Fruit fly (Drosophila melanogaster) whole organism, embryonic: ENCODE data around the gene Uev1A.
A peak's percentile ranks its signal among the peaks of the same experiment; 100 is the strongest.

Experiments used
- Awh ChIP-seq: fragments of 200-800 bp; sonication (Bioruptor generic); IDR thresholded peaks from 2 replicates; pipeline ENCODE4, ENCODE4 v1.3.6; 2022; ENCODE audit warnings: missing biosample characterization, missing genetic modification characterization
- B-H1 ChIP-seq: fragments of 200-800 bp; sonication (Bioruptor generic); IDR thresholded peaks from 3 replicates; pipeline ENCODE4 v1.3.6; 2022; ENCODE audit warnings: missing biosample characterization, missing genetic modification characterization
- Bteb2 ChIP-seq: fragments of 200-800 bp; sonication (Bioruptor generic); optimal IDR thresholded peaks from 2 replicates; lab custom pipeline; 2016; ENCODE audit warnings: missing biosample characterization, missing genetic modification characterization
- CG1024 ChIP-seq: fragments of 200-800 bp; sonication (Bioruptor generic); IDR thresholded peaks from 2 replicates; pipeline ENCODE4 v1.3.6; 2022; ENCODE audit warnings: missing biosample characterization, missing genetic modification characterization
- CG10462 ChIP-seq: fragments of 200-800 bp; sonication (Bioruptor generic); optimal IDR thresholded peaks from 2 replicates; lab custom pipeline; 2016; ENCODE audit warnings: missing biosample characterization, missing genetic modification characterization
- CG1233 ChIP-seq: fragments of 200-800 bp; sonication (Bioruptor generic); optimal IDR thresholded peaks from 4 replicates; lab custom pipeline; 2018; ENCODE audit warnings: missing biosample characterization, mild to moderate bottlenecking, missing genetic modification characterization
- CG12391 ChIP-seq: fragments of 200-800 bp; sonication (Bioruptor generic); optimal IDR thresholded peaks from 3 replicates; lab custom pipeline; 2018; ENCODE audit warnings: missing biosample characterization, mild to moderate bottlenecking, missing genetic modification characterization, moderate library complexity
- CG13775 ChIP-seq: fragments of 200-800 bp; sonication (Bioruptor generic); optimal IDR thresholded peaks from 3 replicates; lab custom pipeline; 2017; ENCODE audit warnings: missing biosample characterization, mild to moderate bottlenecking, missing genetic modification characterization
- CG14667 ChIP-seq: fragments of 200-800 bp; sonication (Bioruptor generic); IDR thresholded peaks from 2 replicates; pipeline ENCODE4 v1.3.6; 2022; ENCODE audit warnings: missing biosample characterization, missing genetic modification characterization
- CG16813 ChIP-seq: fragments of 200-800 bp; sonication (Bioruptor generic); IDR thresholded peaks from 3 replicates; pipeline ENCODE4 v1.3.6; 2022; ENCODE audit warnings: missing biosample characterization, missing genetic modification characterization; ENCODE audit not compliant: partially characterized antibody
- CG1792 ChIP-seq: fragments of 200-800 bp; sonication (Bioruptor generic); optimal IDR thresholded peaks from 2 replicates; lab custom pipeline; 2016; ENCODE audit warnings: missing biosample characterization, missing genetic modification characterization
- CG1832 ChIP-seq: fragments of 200-800 bp; sonication (Bioruptor generic); optimal IDR thresholded peaks from 2 replicates; lab custom pipeline; 2017; ENCODE audit warnings: missing biosample characterization, mild to moderate bottlenecking, missing genetic modification characterization, inconsistent platforms
- CG7271 ChIP-seq: fragments of 200-800 bp; sonication (Bioruptor generic); optimal IDR thresholded peaks from 2 replicates; lab custom pipeline; 2018; ENCODE audit warnings: missing biosample characterization, mild to moderate bottlenecking, missing genetic modification characterization, moderate library complexity
- CG8089 ChIP-seq: fragments of 200-800 bp; sonication (Bioruptor generic); optimal IDR thresholded peaks from 3 replicates; lab custom pipeline; 2016; ENCODE audit warnings: missing biosample characterization, missing genetic modification characterization
- Fer2 ChIP-seq: fragments of 200-800 bp; sonication (Bioruptor generic); optimal IDR thresholded peaks from 2 replicates; lab custom pipeline; 2018; ENCODE audit warnings: missing biosample characterization, mild to moderate bottlenecking, missing genetic modification characterization, moderate library complexity
- Lhr ChIP-seq: fragments of 200-800 bp; sonication (Bioruptor generic); optimal IDR thresholded peaks from 3 replicates; lab custom pipeline; 2017; ENCODE audit warnings: mild to moderate bottlenecking, missing biosample characterization, missing genetic modification reagents, missing genetic modification characterization
- Opbp ChIP-seq: fragments of 200-800 bp; sonication (Bioruptor generic); IDR thresholded peaks from 3 replicates; pipeline ENCODE4 v1.3.6; 2022; ENCODE audit warnings: missing biosample characterization, missing genetic modification characterization; ENCODE audit not compliant: partially characterized antibody
- PHDP ChIP-seq: fragments of 200-800 bp; sonication (Bioruptor generic); optimal IDR thresholded peaks from 3 replicates; lab custom pipeline; 2018; ENCODE audit warnings: missing biosample characterization, mild to moderate bottlenecking, missing genetic modification characterization, moderate library complexity
- Ptx1 ChIP-seq: fragments of 200-800 bp; sonication (Bioruptor generic); IDR thresholded peaks from 2 replicates; pipeline ENCODE4 v1.3.6; 2022; ENCODE audit warnings: missing biosample characterization, missing genetic modification characterization
- Scr ChIP-seq: fragments of 200-800 bp; sonication (Bioruptor generic); IDR thresholded peaks from 2 replicates; pipeline ENCODE4 v1.3.6; 2022; ENCODE audit warnings: missing biosample characterization, missing genetic modification characterization; ENCODE audit not compliant: partially characterized antibody
- Sox102F ChIP-seq: fragments of 200-800 bp; sonication (Bioruptor generic); optimal IDR thresholded peaks from 2 replicates; lab custom pipeline; 2018; ENCODE audit warnings: missing biosample characterization, mild to moderate bottlenecking, missing genetic modification characterization, moderate library complexity
- ato ChIP-seq: fragments of 200-800 bp; sonication (Bioruptor generic); IDR thresholded peaks from 2 replicates; pipeline ENCODE4 v1.3.6; 2022; ENCODE audit warnings: missing biosample characterization, missing genetic modification characterization; ENCODE audit not compliant: partially characterized antibody
- br ChIP-seq: fragments of >200 bp; optimal IDR thresholded peaks from 2 replicates; lab custom pipeline; 2017
- cato ChIP-seq: fragments of 200-800 bp; sonication (Bioruptor generic); optimal IDR thresholded peaks from 2 replicates; lab custom pipeline; 2016; ENCODE audit warnings: missing biosample characterization, missing genetic modification characterization, borderline replicate concordance
- chinmo ChIP-seq: fragments of 200-800 bp; sonication (Bioruptor generic); IDR thresholded peaks from 4 replicates; pipeline ENCODE4 v1.3.6; 2022; ENCODE audit warnings: missing biosample characterization, missing genetic modification characterization; ENCODE audit not compliant: partially characterized antibody
- eyg ChIP-seq: fragments of 200-800 bp; sonication (Bioruptor generic); optimal IDR thresholded peaks from 3 replicates; lab custom pipeline; 2016; ENCODE audit warnings: missing biosample characterization, missing genetic modification characterization
- fd64A ChIP-seq: fragments of 200-800 bp; sonication (Bioruptor generic); optimal IDR thresholded peaks from 3 replicates; lab custom pipeline; 2018; ENCODE audit warnings: missing biosample characterization, mild to moderate bottlenecking, missing genetic modification characterization
- ftz-f1 ChIP-seq: fragments of 200-800 bp; sonication (Bioruptor generic); optimal IDR thresholded peaks from 2 replicates; lab custom pipeline; 2016; ENCODE audit warnings: missing biosample characterization, missing genetic modification characterization
- kay ChIP-seq: fragments of 200-800 bp; sonication (Bioruptor generic); optimal IDR thresholded peaks from 2 replicates; lab custom pipeline; 2016; ENCODE audit warnings: missing biosample characterization, missing genetic modification characterization
- klu ChIP-seq: fragments of 200-800 bp; sonication (Bioruptor generic); IDR thresholded peaks from 2 replicates; pipeline ENCODE4 v1.3.6; 2022; ENCODE audit warnings: missing biosample characterization, missing genetic modification characterization
- lab ChIP-seq: fragments of 200-800 bp; sonication (Bioruptor generic); optimal IDR thresholded peaks from 3 replicates; lab custom pipeline; 2017; ENCODE audit warnings: missing biosample characterization, missing genetic modification characterization, mild to moderate bottlenecking, moderate library complexity, missing genetic modification reagents
- lilli ChIP-seq: fragments of 200-800 bp; sonication (Bioruptor generic); optimal IDR thresholded peaks from 3 replicates; lab custom pipeline; 2016; ENCODE audit warnings: missing biosample characterization, missing genetic modification characterization
- mam ChIP-seq: fragments of 200-800 bp; sonication (Bioruptor generic); optimal IDR thresholded peaks from 3 replicates; lab custom pipeline; 2016; ENCODE audit warnings: missing biosample characterization, missing genetic modification characterization
- odd ChIP-seq: fragments of 200-800 bp; sonication (Bioruptor generic); optimal IDR thresholded peaks from 2 replicates; lab custom pipeline; 2017; ENCODE audit warnings: missing biosample characterization, mild to moderate bottlenecking, missing genetic modification characterization
- prd ChIP-seq, 3 experiments: fragments of >200 bp in 2 of 3; fragments of 200-800 bp in 1 of 3; sonication (Bioruptor generic) in 1 of 3; optimal IDR thresholded peaks in 2 of 3; IDR thresholded peaks in 1 of 3; 2 replicates in 2 of 3; 3 replicates in 1 of 3; pipeline versions ENCODE4 v1.3.6 to Lab custom; 2017 to 2022; ENCODE audit warnings: missing biosample characterization in 1 of 3, missing genetic modification characterization in 1 of 3
- pzg ChIP-seq: fragments of 200-800 bp; sonication (Bioruptor generic); optimal IDR thresholded peaks from 3 replicates; lab custom pipeline; 2018; ENCODE audit warnings: missing biosample characterization, mild to moderate bottlenecking, missing genetic modification characterization, moderate library complexity
- ranshi ChIP-seq: fragments of 200-800 bp; sonication (Bioruptor generic); IDR thresholded peaks from 2 replicates; pipeline ENCODE4 v1.3.6; 2022; ENCODE audit warnings: missing biosample characterization, missing genetic modification characterization
- ro ChIP-seq: fragments of 200-800 bp; sonication (Bioruptor generic); IDR thresholded peaks from 2 replicates; pipeline ENCODE4 v1.3.6; 2022; ENCODE audit warnings: missing biosample characterization, missing genetic modification characterization
- schlank ChIP-seq: fragments of 200-800 bp; sonication (Bioruptor generic); optimal IDR thresholded peaks from 2 replicates; lab custom pipeline; 2018; ENCODE audit warnings: missing biosample characterization, mild to moderate bottlenecking, missing genetic modification characterization
- shn ChIP-seq: fragments of 200-800 bp; sonication (Bioruptor generic); optimal IDR thresholded peaks from 3 replicates; lab custom pipeline; 2016; ENCODE audit warnings: missing biosample characterization, missing genetic modification characterization
- sisA ChIP-seq: fragments of 200-800 bp; sonication (Bioruptor generic); IDR thresholded peaks from 2 replicates; pipeline ENCODE4 v1.3.6; 2022; ENCODE audit warnings: missing biosample characterization, missing genetic modification characterization
- sob ChIP-seq: fragments of 200-800 bp; sonication (Bioruptor generic); IDR thresholded peaks from 2 replicates; pipeline ENCODE4 v1.3.6; 2022; ENCODE audit warnings: missing biosample characterization, missing genetic modification characterization
- stc ChIP-seq: fragments of 200-800 bp; sonication (Bioruptor generic); IDR thresholded peaks from 2 replicates; pipeline ENCODE4 v1.3.6; 2022; ENCODE audit warnings: missing biosample characterization, missing genetic modification characterization
- toy ChIP-seq: fragments of 200-800 bp; sonication (Bioruptor generic); IDR thresholded peaks from 2 replicates; pipeline ENCODE4 v1.3.6; 2022; ENCODE audit warnings: missing biosample characterization, missing genetic modification characterization
- twi ChIP-seq: fragments of 200-800 bp; optimal IDR thresholded peaks from 2 replicates; lab custom pipeline; 2019; ENCODE audit warnings: missing biosample characterization, mild to moderate bottlenecking, missing genetic modification characterization, moderate library complexity
- tx ChIP-seq: fragments of 200-800 bp; sonication (Bioruptor generic); optimal IDR thresholded peaks from 2 replicates; lab custom pipeline; 2016; ENCODE audit warnings: missing biosample characterization, missing genetic modification characterization
- wdn ChIP-seq: fragments of 200-800 bp; sonication (Bioruptor generic); IDR thresholded peaks from 2 replicates; pipeline ENCODE4 v1.3.6; 2022; ENCODE audit warnings: missing biosample characterization, missing genetic modification characterization
- wek ChIP-seq: fragments of 200-800 bp; sonication (Bioruptor generic); optimal IDR thresholded peaks from 3 replicates; lab custom pipeline; 2018; ENCODE audit warnings: missing biosample characterization, mild to moderate bottlenecking, missing genetic modification characterization, moderate library complexity
- zfh2 ChIP-seq: fragments of 200-800 bp; sonication (Bioruptor generic); optimal IDR thresholded peaks from 2 replicates; lab custom pipeline; 2016; ENCODE audit warnings: missing biosample characterization, missing genetic modification characterization

The Uev1A gene

DNA sequence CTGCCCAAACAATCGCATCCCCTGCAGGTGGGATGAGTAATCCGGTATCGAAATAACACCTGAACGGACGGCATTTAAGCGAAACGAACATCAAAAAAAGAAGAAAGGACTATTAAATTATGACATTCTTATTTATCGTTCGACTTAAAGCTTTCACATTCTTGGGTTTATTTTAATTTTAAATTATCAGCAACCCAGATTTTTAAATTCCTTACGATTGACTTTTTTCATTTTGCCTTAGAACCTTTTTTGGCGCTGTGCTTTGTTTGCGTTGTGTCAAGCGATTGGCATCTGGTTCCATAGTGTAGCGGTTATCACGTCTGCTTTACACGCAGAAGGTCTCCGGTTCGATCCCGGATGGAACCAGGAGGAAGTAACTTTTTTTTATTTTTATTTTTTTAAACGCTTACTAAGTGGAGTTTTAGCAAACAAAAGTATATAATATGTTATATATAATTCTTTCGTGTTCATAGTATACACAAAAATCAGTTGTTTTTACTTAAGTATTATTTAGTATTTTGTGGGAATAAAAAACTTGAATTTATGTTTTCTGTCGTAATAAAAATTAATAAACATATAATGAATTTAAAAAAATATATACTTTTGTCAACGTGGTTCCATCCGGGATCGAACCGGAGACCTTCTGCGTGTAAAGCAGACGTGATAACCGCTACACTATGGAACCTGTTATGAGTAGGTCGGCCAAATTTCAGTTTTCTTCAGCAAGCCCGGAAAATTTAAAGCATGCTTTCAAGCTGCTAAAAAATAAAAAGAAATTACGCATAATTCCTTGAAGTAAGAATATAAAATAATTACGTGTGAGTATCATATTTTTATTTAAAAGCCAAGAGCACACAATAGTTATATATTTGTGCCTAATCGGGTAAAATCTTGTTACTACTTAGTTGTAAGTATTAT, 9.7 kb downstream of the Uev1A start (continued):
- no peak for TF ChIP-seq CG1792
- TF ChIP-seq klu (GFP tag; lab: Robert Waterston, UW), result no peak
- TF ChIP-seq tx (GFP tag; lab: Kevin White, UChicago), result no peak
- TF ChIP-seq schlank (tag; lab: Kevin White, UChicago), result no peak
- TF ChIP-seq sob, result no peak
- no peak for TF ChIP-seq br (lab: Kevin White, UChicago)
- TF ChIP-seq Awh (GFP tag; lab: Robert Waterston, UW), result no peak
- TF ChIP-seq twi (tag; lab: Kevin White, UChicago), result no peak
- TF ChIP-seq Fer2, result no peak
- no peak for TF ChIP-seq ro (GFP tag; lab: Robert Waterston, UW)
- no peak for TF ChIP-seq sisA (GFP tag; lab: Robert Waterston, UW)
- TF ChIP-seq mam, result no peak
- no peak for TF ChIP-seq CG1024 (GFP tag; lab: Robert Waterston, UW)
- no peak for TF ChIP-seq chinmo (GFP tag; lab: Robert Waterston, UW)
- TF ChIP-seq Lhr (GFP tag; lab: Kevin White, UChicago), result no peak
- no peak for TF ChIP-seq lab (GFP tag; lab: Kevin White, UChicago)
- no peak for TF ChIP-seq kay
- no peak for TF ChIP-seq CG8089 (GFP tag; lab: Kevin White, UChicago)
- no peak for TF ChIP-seq wek (GFP tag; lab: Kevin White, UChicago)
- TF ChIP-seq fd64A (GFP tag; lab: Kevin White, UChicago), result no peak
- no peak for TF ChIP-seq pzg (GFP tag; lab: Kevin White, UChicago)
- no peak for TF ChIP-seq CG7271
- TF ChIP-seq CG16813 (GFP tag; lab: Robert Waterston, UW), result peak; percentile 80
- TF ChIP-seq Opbp (GFP tag; lab: Robert Waterston, UW), result peak; percentile 74
- TF ChIP-seq eyg (GFP tag; lab: Kevin White, UChicago), result no peak
- TF ChIP-seq CG12391 (tag; lab: Kevin White, UChicago), result no peak
- no peak for TF ChIP-seq lilli (GFP tag; lab: Kevin White, UChicago)
- no peak for TF ChIP-seq CG1832 (GFP tag; lab: Kevin White, UChicago)
- TF ChIP-seq zfh2 (GFP tag; lab: Kevin White, UChicago), result no peak
- no peak for TF ChIP-seq wdn (GFP tag; lab: Robert Waterston, UW)
- TF ChIP-seq CG10462 (GFP tag; lab: Kevin White, UChicago), result no peak
- no peak for TF ChIP-seq CG14667
- TF ChIP-seq Ptx1 (GFP tag; lab: Robert Waterston, UW), result no peak
- TF ChIP-seq cato, result no peak
- no peak for TF ChIP-seq Bteb2 (GFP tag; lab: Kevin White, UChicago)
- TF ChIP-seq stc (GFP tag; lab: Robert Waterston, UW), result no peak
- no peak for TF ChIP-seq Sox102F (GFP tag; lab: Kevin White, UChicago)
- no peak for TF ChIP-seq shn
- TF ChIP-seq ranshi (GFP tag; lab: Robert Waterston, UW), result no peak
- no peak for TF ChIP-seq ftz-f1 (GFP tag; lab: Kevin White, UChicago)
- no peak for TF ChIP-seq prd (optimal IDR thresholded peaks at IDR 0.05; lab: Kevin White, UChicago)
- 0 out of 3 replicates have a peak, but pooled peaks have one; percentile 6 for TF ChIP-seq prd (GFP tag; IDR thresholded peaks at IDR 0.05; lab: Robert Waterston, UW)
- TF ChIP-seq toy (GFP tag; lab: Robert Waterston, UW), result no peak
- peak; percentile 52 for TF ChIP-seq ato (GFP tag; lab: Robert Waterston, UW)
- TF ChIP-seq CG13775, result no peak
- TF ChIP-seq odd, result no peak
- no peak for TF ChIP-seq B-H1 (GFP tag; lab: Robert Waterston, UW)
- no peak for TF ChIP-seq CG1233 (GFP tag; lab: Kevin White, UChicago)
- TF ChIP-seq Scr (GFP tag; lab: Robert Waterston, UW), result peak; percentile 67
- TF ChIP-seq PHDP (tag; lab: Kevin White, UChicago), result no peak
